Fruit fly (Drosophila melanogaster) whole organism, adult: ENCODE measurements around the gene idc.
A peak's percentile ranks its signal among the peaks of the same experiment; 100 is the strongest.

Source experiments
- CG11617 ChIP-seq: fragments of 200-800 bp; sonication (Bioruptor generic); optimal IDR thresholded peaks from 2 replicates; lab custom pipeline; 2017; ENCODE audit warnings: mild to moderate bottlenecking, missing biosample characterization, missing genetic modification reagents, missing genetic modification characterization
- CG12768 ChIP-seq: fragments of 200-800 bp; sonication (Bioruptor generic); optimal IDR thresholded peaks from 2 replicates; lab custom pipeline; 2017; ENCODE audit warnings: missing biosample characterization, missing genetic modification characterization, mild to moderate bottlenecking, moderate library complexity, missing genetic modification reagents
- CG14711 ChIP-seq: fragments of 200-800 bp; sonication (Bioruptor generic); optimal IDR thresholded peaks from 2 replicates; lab custom pipeline; 2018; ENCODE audit warnings: missing biosample characterization, mild to moderate bottlenecking, missing genetic modification characterization, moderate library complexity
- CG1620 ChIP-seq: fragments of 200-800 bp; sonication (Bioruptor generic); optimal IDR thresholded peaks from 2 replicates; lab custom pipeline; 2016; ENCODE audit warnings: missing biosample characterization, missing genetic modification characterization
- CG33017 ChIP-seq: fragments of 200-800 bp; sonication (Bioruptor generic); optimal IDR thresholded peaks from 2 replicates; lab custom pipeline; 2018; ENCODE audit warnings: missing biosample characterization, mild to moderate bottlenecking, missing genetic modification characterization, moderate library complexity
- CG5204 ChIP-seq: fragments of 200-800 bp; sonication (Bioruptor generic); optimal IDR thresholded peaks from 2 replicates; lab custom pipeline; 2016; ENCODE audit warnings: missing biosample characterization, missing genetic modification characterization
- CG7045 ChIP-seq: fragments of 200-800 bp; sonication (Bioruptor generic); optimal IDR thresholded peaks from 2 replicates; lab custom pipeline; 2017; ENCODE audit warnings: missing biosample characterization, mild to moderate bottlenecking, missing genetic modification characterization
- CG7101 ChIP-seq: fragments of 200-800 bp; sonication (Bioruptor generic); optimal IDR thresholded peaks from 2 replicates; lab custom pipeline; 2018; ENCODE audit warnings: missing biosample characterization, mild to moderate bottlenecking, missing genetic modification characterization, moderate library complexity
- Clk ChIP-seq: fragments of 200-800 bp; sonication (Bioruptor generic); optimal IDR thresholded peaks from 2 replicates; lab custom pipeline; 2017; ENCODE audit warnings: missing biosample characterization, missing genetic modification characterization
- Crg-1 ChIP-seq: fragments of 200-800 bp; sonication (Bioruptor generic); optimal IDR thresholded peaks from 2 replicates; lab custom pipeline; 2016; ENCODE audit warnings: missing biosample characterization, missing genetic modification characterization
- Hr96 ChIP-seq: fragments of 200-800 bp; sonication (Bioruptor generic); optimal IDR thresholded peaks from 2 replicates; lab custom pipeline; 2016; ENCODE audit warnings: missing biosample characterization, missing genetic modification characterization
- Mnt ChIP-seq: fragments of 200-800 bp; sonication (Bioruptor generic); optimal IDR thresholded peaks from 2 replicates; lab custom pipeline; 2016; ENCODE audit warnings: missing biosample characterization, mild to moderate bottlenecking, missing genetic modification characterization
- bab1 ChIP-seq: fragments of 200-800 bp; sonication (Bioruptor generic); optimal IDR thresholded peaks from 3 replicates; lab custom pipeline; 2019; ENCODE audit warnings: missing biosample characterization, mild to moderate bottlenecking, missing genetic modification characterization, moderate library complexity
- cic ChIP-seq: fragments of 200-800 bp; sonication (Bioruptor generic); optimal IDR thresholded peaks from 2 replicates; lab custom pipeline; 2017; ENCODE audit warnings: missing biosample characterization, mild to moderate bottlenecking, missing genetic modification characterization, moderate library complexity
- cnc ChIP-seq, 2 experiments: fragments of >200 bp; optimal IDR thresholded peaks; 2 replicates each; lab custom pipeline; 2017
- kay ChIP-seq: fragments of 200-800 bp; sonication (Bioruptor generic); peaks from one replicate; lab custom pipeline; 2016; ENCODE audit warnings: missing biosample characterization, missing genetic modification characterization, borderline replicate concordance
- ovo ChIP-seq: fragments of 200-800 bp; sonication (Bioruptor generic); optimal IDR thresholded peaks from 2 replicates; lab custom pipeline; 2016; ENCODE audit warnings: missing biosample characterization, missing genetic modification characterization
- pad ChIP-seq: fragments of 200-800 bp; sonication (Bioruptor generic); optimal IDR thresholded peaks from 3 replicates; lab custom pipeline; 2017; ENCODE audit warnings: missing biosample characterization, missing genetic modification characterization, mild to moderate bottlenecking, moderate library complexity, missing genetic modification reagents
- tj ChIP-seq: fragments of 200-800 bp; sonication (Bioruptor generic); optimal IDR thresholded peaks from 3 replicates; lab custom pipeline; 2017; ENCODE audit warnings: missing biosample characterization, mild to moderate bottlenecking, missing genetic modification characterization, moderate library complexity
- toe ChIP-seq: fragments of 200-800 bp; sonication (Bioruptor generic); optimal IDR thresholded peaks from 2 replicates; lab custom pipeline; 2016; ENCODE audit warnings: missing biosample characterization, missing genetic modification characterization

The idc gene

dm6 chr3R:20031764-20032079 lies at the start of gene idc:
idc (plus strand) TSS chr3R:20031823.
- TF ChIP-seq CG11617 (GFP tag; lab: Kevin White, UChicago) (peak; percentile 59), tj (no peak)

dm6 chr3R:19985376-19985775 lies 46.2 kb upstream of the idc start:
- no peak for TF ChIP-seq CG1620 (GFP tag; lab: Kevin White, UChicago)
- no peak for TF ChIP-seq Clk (GFP tag; lab: Kevin White, UChicago)
- TF ChIP-seq cic (GFP tag; lab: Kevin White, UChicago), result no peak
- no peak for TF ChIP-seq CG12768 (GFP tag; lab: Kevin White, UChicago)
- no peak for TF ChIP-seq Mnt (GFP tag; lab: Kevin White, UChicago)
- TF ChIP-seq cnc (optimal IDR thresholded peaks at IDR 0.05; lab: Kevin White, UChicago), result no peak
- no peak for TF ChIP-seq CG5204
- no peak for TF ChIP-seq CG11617 (GFP tag; lab: Kevin White, UChicago)
- TF ChIP-seq toe, result no peak
- TF ChIP-seq ovo (GFP tag; lab: Kevin White, UChicago), result no peak
- TF ChIP-seq CG7045 (GFP tag; lab: Kevin White, UChicago), result no peak
- TF ChIP-seq Crg-1 (GFP tag; lab: Kevin White, UChicago), result no peak
- TF ChIP-seq kay (GFP tag; lab: Kevin White, UChicago), result no peak
- TF ChIP-seq CG7101 (tag; lab: Kevin White, UChicago), result no peak
- TF ChIP-seq CG14711 (tag; lab: Kevin White, UChicago), result no peak
- TF ChIP-seq Hr96 (GFP tag; lab: Kevin White, UChicago), result no peak
- no peak for TF ChIP-seq pad (GFP tag; lab: Kevin White, UChicago)
- TF ChIP-seq CG33017 (tag; lab: Kevin White, UChicago), result no peak

dm6 chr3R:19995408-19995807 lies 36.2 kb upstream of the idc start:
- TF ChIP-seq CG12768 (GFP tag; lab: Kevin White, UChicago) (no peak), bab1 (GFP tag; lab: Kevin White, UChicago) (no peak), tj (no peak), pad (GFP tag; lab: Kevin White, UChicago) (no peak), Hr96 (GFP tag; lab: Kevin White, UChicago) (no peak), toe (no peak), cnc (optimal IDR thresholded peaks at IDR 0.05; lab: Kevin White, UChicago) (no peak), kay (GFP tag; lab: Kevin White, UChicago) (no peak), Mnt (GFP tag; lab: Kevin White, UChicago) (no peak), CG11617 (GFP tag; lab: Kevin White, UChicago) (no peak), CG33017 (tag; lab: Kevin White, UChicago) (no peak), CG7045 (GFP tag; lab: Kevin White, UChicago) (no peak), Crg-1 (GFP tag; lab: Kevin White, UChicago) (no peak), cic (GFP tag; lab: Kevin White, UChicago) (no peak), CG7101 (tag; lab: Kevin White, UChicago) (no peak), Clk (GFP tag; lab: Kevin White, UChicago) (no peak), CG14711 (tag; lab: Kevin White, UChicago) (no peak)

- TF ChIP-seq CG14711 (tag; lab: Kevin White, UChicago) (no peak), Hr96 (GFP tag; lab: Kevin White, UChicago) (no peak), CG1620 (GFP tag; lab: Kevin White, UChicago) (no peak), kay (GFP tag; lab: Kevin White, UChicago) (no peak), CG33017 (tag; lab: Kevin White, UChicago) (no peak), tj (no peak), CG5204 (no peak), pad (GFP tag; lab: Kevin White, UChicago) (no peak), CG7101 (tag; lab: Kevin White, UChicago) (no peak)
These were observed 35.2 kb upstream of the idc start for dm6 chr3R:19996433-19996832.

dm6 chr3R:19997526-19998070 lies 34.0 kb upstream of the idc start:
- TF ChIP-seq pad (GFP tag; lab: Kevin White, UChicago) (no peak), kay (GFP tag; lab: Kevin White, UChicago) (no peak)

- TF ChIP-seq tj (no peak), bab1 (GFP tag; lab: Kevin White, UChicago) (no peak), Crg-1 (GFP tag; lab: Kevin White, UChicago) (no peak), CG7045 (GFP tag; lab: Kevin White, UChicago) (no peak), CG33017 (tag; lab: Kevin White, UChicago) (no peak), CG11617 (GFP tag; lab: Kevin White, UChicago) (no peak), kay (GFP tag; lab: Kevin White, UChicago) (no peak), CG5204 (no peak), Mnt (GFP tag; lab: Kevin White, UChicago) (no peak), CG7101 (tag; lab: Kevin White, UChicago) (no peak), toe (no peak), CG14711 (tag; lab: Kevin White, UChicago) (no peak)
These were observed 33.2 kb upstream of the idc start for dm6 chr3R:19998418-19998817.

dm6 chr3R:19999474-19999873 lies 32.1 kb upstream of the idc start:
- TF ChIP-seq cic (GFP tag; lab: Kevin White, UChicago) (no peak), CG1620 (GFP tag; lab: Kevin White, UChicago) (no peak), Crg-1 (GFP tag; lab: Kevin White, UChicago) (no peak), bab1 (GFP tag; lab: Kevin White, UChicago) (peak; percentile 62), CG14711 (tag; lab: Kevin White, UChicago) (peak; percentile 72), CG33017 (tag; lab: Kevin White, UChicago) (peak; percentile 55), kay (GFP tag; lab: Kevin White, UChicago) (no peak), CG7101 (tag; lab: Kevin White, UChicago) (peak; percentile 69), CG11617 (GFP tag; lab: Kevin White, UChicago) (no peak)
